Worm (Caenorhabditis elegans): Measurements from ENCODE around the gene ntl-2.

DNA sequence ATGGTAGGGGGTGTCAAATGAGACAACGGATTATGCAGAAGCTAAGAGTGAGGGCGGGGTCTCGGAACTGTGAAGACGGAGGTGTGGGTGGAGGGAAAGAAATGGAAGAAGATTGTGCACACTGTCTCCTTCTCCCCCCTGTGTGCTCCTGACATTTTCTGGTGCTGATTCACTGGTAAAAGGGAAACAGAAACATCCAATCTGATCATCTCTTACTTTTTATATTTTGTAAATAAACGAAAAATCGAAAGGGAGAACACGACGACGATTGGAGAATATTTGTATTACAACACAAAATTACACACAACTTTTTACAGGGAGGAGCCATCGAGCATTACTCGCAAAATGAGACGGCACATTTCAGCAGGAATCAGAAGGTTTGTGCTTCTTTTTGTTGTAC lies 7.0 kb upstream of the ntl-2 start, which contains the start of gene fkh-6:
- no peak for TF ChIP-seq ZK546.5 (tag; optimal IDR thresholded peaks at IDR 0.05)
- no peak for TF ChIP-seq jun-1 (tag; optimal IDR thresholded peaks at IDR 0.05)
- no peak for TF ChIP-seq fkh-10 (GFP tag; optimal IDR thresholded peaks at IDR 0.05)
- TF ChIP-seq nhr-237 (tag; optimal IDR thresholded peaks at IDR 0.05), result no peak
- no peak for TF ChIP-seq zag-1 (tag; optimal IDR thresholded peaks at IDR 0.05)
- no peak for TF ChIP-seq mep-1 (tag; optimal IDR thresholded peaks at IDR 0.05)
- TF ChIP-seq saeg-2 (GFP tag; IDR thresholded peaks at IDR 0.05), result no peak
- TF ChIP-seq nhr-76 (tag; optimal IDR thresholded peaks at IDR 0.05), result no peak
- TF ChIP-seq lsy-2 (tag; optimal IDR thresholded peaks at IDR 0.05), result no peak
